Fruit fly (Drosophila melanogaster) whole organism: ENCODE results near the gene CG14329.

Experiments used
- CG8478 ChIP-seq: fragments of >200 bp; optimal IDR thresholded peaks from 2 replicates; lab custom pipeline; 2018; ENCODE audit warnings: inconsistent platforms
- Dll ChIP-seq: fragments of >200 bp; optimal IDR thresholded peaks from 2 replicates; lab custom pipeline; 2017
- EcR ChIP-seq, 2 experiments: fragments of >200 bp; optimal IDR thresholded peaks; 2 replicates each; lab custom pipeline; 2017; ENCODE audit warnings: missing biosample characterization in 2 of 2, missing genetic modification characterization in 2 of 2, missing genetic modification reagents in 2 of 2
- pan ChIP-seq: fragments of >200 bp; optimal IDR thresholded peaks from 2 replicates; lab custom pipeline; 2017
- psq ChIP-seq: fragments of >200 bp; optimal IDR thresholded peaks from 2 replicates; lab custom pipeline; 2017
- usp ChIP-seq: fragments of >200 bp; optimal IDR thresholded peaks from 2 replicates; lab custom pipeline; 2017; ENCODE audit warnings: missing biosample characterization, missing genetic modification characterization, mixed read lengths

DNA sequence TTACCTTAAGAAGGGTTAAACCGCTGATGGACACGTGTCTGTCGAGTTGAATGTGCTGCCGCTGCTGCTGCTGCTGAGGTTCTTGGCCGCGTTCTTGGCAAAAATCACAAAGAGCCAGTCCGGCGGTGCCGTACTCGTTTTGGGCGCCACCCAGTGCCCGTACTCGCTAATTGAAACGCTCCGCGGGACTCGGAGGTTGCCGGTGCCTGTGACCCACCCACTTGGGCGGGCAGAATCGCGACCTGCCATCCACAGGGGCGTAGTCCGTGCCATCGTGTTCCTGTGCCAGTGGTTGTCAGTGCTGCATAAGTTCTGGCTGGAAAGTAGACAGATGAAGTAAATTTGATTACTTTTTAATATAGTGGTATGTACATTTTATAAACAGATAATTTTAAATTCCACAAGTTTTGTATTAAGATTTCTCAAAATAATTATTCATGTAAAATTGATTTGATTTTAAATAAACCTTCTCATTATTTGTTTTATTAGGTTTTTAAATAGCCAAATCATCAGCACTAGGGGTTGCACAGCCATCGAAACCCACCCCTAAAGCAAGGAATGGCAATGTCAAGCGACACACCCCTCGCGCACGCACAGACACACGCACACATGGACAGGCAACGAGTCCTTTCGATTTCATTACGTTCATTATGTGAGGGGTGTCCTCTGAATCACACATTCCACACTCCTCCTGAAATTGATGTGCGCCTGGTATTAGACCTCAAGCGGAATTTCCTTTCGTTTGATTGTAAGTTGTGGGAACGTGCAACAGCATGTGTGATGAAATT is 4.1 kb upstream of the CG14329 start:
- TF ChIP-seq usp (GFP tag; lab: Kevin White, UChicago) (no peak), EcR (GFP tag; optimal IDR thresholded peaks at IDR 0.05; lab: Kevin White, UChicago) (no peak), Dll (lab: Kevin White, UChicago) (no peak), psq (lab: Kevin White, UChicago) (no peak), CG8478 (lab: Kevin White, UChicago) (no peak), pan (lab: Kevin White, UChicago) (no peak)
